Worm (Caenorhabditis elegans) whole organism, late embryonic: ENCODE data around the gene npr-39.
A peak's percentile ranks its signal among the peaks of the same experiment; 100 is the strongest.

Source experiments
- C38D4.7 ChIP-seq: fragments of 200-800 bp; sonication (Bioruptor generic); optimal IDR thresholded peaks from 2 replicates; lab custom pipeline; 2018; ENCODE audit warnings: mild to moderate bottlenecking, missing genetic modification characterization, moderate library complexity, missing compliant biosample characterization
- F13H6.1 ChIP-seq: sonication (generic microtip); optimal IDR thresholded peaks from 2 replicates; lab custom pipeline; 2016; ENCODE audit warnings: missing genetic modification characterization, missing compliant biosample characterization
- K02D7.2 ChIP-seq: sonication (generic microtip); optimal IDR thresholded peaks from 2 replicates; lab custom pipeline; 2017; ENCODE audit warnings: mild to moderate bottlenecking, missing genetic modification characterization, missing compliant biosample characterization
- K09A11.1 ChIP-seq: sonication (generic microtip); optimal IDR thresholded peaks from 2 replicates; lab custom pipeline; 2017; ENCODE audit warnings: antibody characterized with exemption, mild to moderate bottlenecking, missing genetic modification characterization, missing compliant biosample characterization; ENCODE audit not compliant: insufficient read depth
- T23F11.4 ChIP-seq: fragments of 200-800 bp; sonication (Bioruptor generic); optimal IDR thresholded peaks from 2 replicates; lab custom pipeline; 2018; ENCODE audit warnings: mild to moderate bottlenecking, missing genetic modification characterization, missing compliant biosample characterization
- ahr-1 ChIP-seq: sonication (generic microtip); optimal IDR thresholded peaks from 2 replicates; lab custom pipeline; 2016; ENCODE audit warnings: missing genetic modification characterization, missing compliant biosample characterization
- ama-1 ChIP-seq: fragments of 150-350 bp; optimal IDR thresholded peaks from 2 replicates; lab custom pipeline; 2014
- ceh-14 ChIP-seq: sonication (generic microtip); optimal IDR thresholded peaks from 2 replicates; lab custom pipeline; 2016; ENCODE audit warnings: missing genotype, missing genetic modification characterization, missing compliant biosample characterization
- ceh-18 ChIP-seq: sonication (generic microtip); optimal IDR thresholded peaks from 2 replicates; lab custom pipeline; 2016; ENCODE audit warnings: missing genetic modification characterization, missing compliant biosample characterization
- ceh-19 ChIP-seq: fragments of 200-800 bp; sonication (Bioruptor generic); optimal IDR thresholded peaks from 2 replicates; lab custom pipeline; 2018; ENCODE audit warnings: mild to moderate bottlenecking, missing genetic modification characterization, missing compliant biosample characterization
- ceh-2 ChIP-seq: sonication (generic microtip); optimal IDR thresholded peaks from 2 replicates; lab custom pipeline; 2016; ENCODE audit warnings: missing genotype, missing genetic modification characterization, missing compliant biosample characterization
- ceh-31 ChIP-seq: sonication (generic microtip); optimal IDR thresholded peaks from 2 replicates; lab custom pipeline; 2016; ENCODE audit warnings: missing genetic modification characterization, missing compliant biosample characterization
- ceh-34 ChIP-seq: sonication (generic microtip); optimal IDR thresholded peaks from 2 replicates; lab custom pipeline; 2016; ENCODE audit warnings: mild to moderate bottlenecking, missing genetic modification characterization, missing compliant biosample characterization
- ceh-45 ChIP-seq: fragments of 200-800 bp; sonication (Bioruptor generic); IDR thresholded peaks from 2 replicates; pipeline ENCODE4 v1.3.6; 2022; ENCODE audit warnings: missing genetic modification reagents, missing genetic modification characterization, missing compliant biosample characterization
- ceh-9 ChIP-seq: sonication (generic microtip); optimal IDR thresholded peaks from 2 replicates; lab custom pipeline; 2016; ENCODE audit warnings: mild to moderate bottlenecking, missing genetic modification characterization, inconsistent platforms, missing compliant biosample characterization
- dve-1 ChIP-seq: sonication (generic microtip); optimal IDR thresholded peaks from 2 replicates; lab custom pipeline; 2017; ENCODE audit warnings: antibody characterized with exemption, mild to moderate bottlenecking, missing genetic modification characterization, missing compliant biosample characterization
- elt-2 ChIP-seq: sonication (generic microtip); optimal IDR thresholded peaks from 2 replicates; lab custom pipeline; 2016; ENCODE audit warnings: missing genetic modification reagents, missing genetic modification characterization, missing compliant biosample characterization
- elt-4 ChIP-seq: sonication (generic microtip); optimal IDR thresholded peaks from 2 replicates; lab custom pipeline; 2016; ENCODE audit warnings: missing genetic modification characterization, missing compliant biosample characterization
- ets-4 ChIP-seq: sonication (generic microtip); optimal IDR thresholded peaks from 2 replicates; lab custom pipeline; 2016; ENCODE audit warnings: missing genetic modification characterization, missing compliant biosample characterization
- fax-1 ChIP-seq: sonication (generic microtip); optimal IDR thresholded peaks from 2 replicates; lab custom pipeline; 2016; ENCODE audit warnings: missing genotype, missing genetic modification characterization, missing compliant biosample characterization
- fkh-6 ChIP-seq: sonication (generic microtip); optimal IDR thresholded peaks from 2 replicates; lab custom pipeline; 2016; ENCODE audit warnings: missing genetic modification characterization, missing compliant biosample characterization
- gmeb-2 ChIP-seq: sonication (generic microtip); optimal IDR thresholded peaks from 2 replicates; lab custom pipeline; 2016; ENCODE audit warnings: missing genetic modification characterization, inconsistent platforms, missing compliant biosample characterization
- hlh-15 ChIP-seq: sonication (generic microtip); optimal IDR thresholded peaks from 2 replicates; lab custom pipeline; 2016; ENCODE audit warnings: missing genetic modification characterization, missing compliant biosample characterization
- hlh-6 ChIP-seq: sonication (generic microtip); optimal IDR thresholded peaks from 2 replicates; lab custom pipeline; 2016; ENCODE audit warnings: missing genotype, missing genetic modification characterization, missing compliant biosample characterization
- hlh-8 ChIP-seq: sonication (generic microtip); optimal IDR thresholded peaks from 2 replicates; lab custom pipeline; 2016; ENCODE audit warnings: missing genotype, missing genetic modification characterization, missing compliant biosample characterization
- lim-6 ChIP-seq: sonication (generic microtip); optimal IDR thresholded peaks from 2 replicates; lab custom pipeline; 2016; ENCODE audit warnings: missing genetic modification characterization, missing compliant biosample characterization
- lin-11 ChIP-seq: fragments of 200-800 bp; sonication (Bioruptor generic); optimal IDR thresholded peaks from 2 replicates; lab custom pipeline; 2018; ENCODE audit warnings: mild to moderate bottlenecking, missing genetic modification characterization, missing compliant biosample characterization
- madf-2 ChIP-seq: sonication (generic microtip); optimal IDR thresholded peaks from 2 replicates; lab custom pipeline; 2017; ENCODE audit warnings: missing genetic modification characterization, missing compliant biosample characterization
- mec-3 ChIP-seq: sonication (generic microtip); optimal IDR thresholded peaks from 2 replicates; lab custom pipeline; 2016; ENCODE audit warnings: borderline replicate concordance, missing genetic modification characterization, missing compliant biosample characterization
- nfya-1 ChIP-seq: sonication (generic microtip); optimal IDR thresholded peaks from 2 replicates; lab custom pipeline; 2017; ENCODE audit warnings: missing genetic modification characterization, mild to moderate bottlenecking, missing compliant biosample characterization, antibody characterized with exemption, moderate library complexity
- nhr-11 ChIP-seq: fragments of 150-350 bp; optimal IDR thresholded peaks from 2 replicates; lab custom pipeline; 2014; ENCODE audit warnings: missing biosample characterization, missing genetic modification characterization
- nhr-232 ChIP-seq: sonication (generic microtip); optimal IDR thresholded peaks from 2 replicates; lab custom pipeline; 2016; ENCODE audit warnings: missing genetic modification characterization, missing compliant biosample characterization
- npax-4 ChIP-seq: sonication (generic microtip); optimal IDR thresholded peaks from 2 replicates; lab custom pipeline; 2016; ENCODE audit warnings: missing genetic modification characterization, missing compliant biosample characterization
- odd-2 ChIP-seq: sonication (generic microtip); optimal IDR thresholded peaks from 2 replicates; lab custom pipeline; 2017; ENCODE audit warnings: antibody characterized with exemption, mild to moderate bottlenecking, missing genetic modification characterization, missing compliant biosample characterization
- pag-3 ChIP-seq: sonication (generic microtip); optimal IDR thresholded peaks from 2 replicates; lab custom pipeline; 2016; ENCODE audit warnings: missing compliant biosample characterization, missing genetic modification characterization, borderline replicate concordance
- pat-9 ChIP-seq: fragments of 200-800 bp; sonication (Bioruptor generic); optimal IDR thresholded peaks from 2 replicates; lab custom pipeline; 2018; ENCODE audit warnings: mild to moderate bottlenecking, missing genetic modification characterization, moderate library complexity, missing compliant biosample characterization
- pax-1 ChIP-seq: fragments of 150-350 bp; optimal IDR thresholded peaks from 2 replicates; lab custom pipeline; 2014; ENCODE audit warnings: missing biosample characterization, missing genetic modification characterization
- pha-4 ChIP-seq: fragments of 150-350 bp; optimal IDR thresholded peaks from 2 replicates; lab custom pipeline; 2018; ENCODE audit warnings: missing biosample characterization, missing genetic modification reagents, missing genetic modification characterization
- ref-2 ChIP-seq: sonication (generic microtip); optimal IDR thresholded peaks from 2 replicates; lab custom pipeline; 2016; ENCODE audit warnings: missing genetic modification characterization, missing compliant biosample characterization
- sox-4 ChIP-seq: sonication (generic microtip); optimal IDR thresholded peaks from 2 replicates; lab custom pipeline; 2017; ENCODE audit warnings: mild to moderate bottlenecking, missing genetic modification characterization, inconsistent platforms, missing compliant biosample characterization
- syd-9 ChIP-seq: sonication (generic microtip); optimal IDR thresholded peaks from 2 replicates; lab custom pipeline; 2016; ENCODE audit warnings: mild to moderate bottlenecking, missing genetic modification characterization, moderate library complexity, missing compliant biosample characterization
- tbx-2 ChIP-seq: sonication (generic microtip); optimal IDR thresholded peaks from 2 replicates; lab custom pipeline; 2016; ENCODE audit warnings: missing genetic modification characterization, missing compliant biosample characterization
- tbx-7 ChIP-seq: sonication (generic microtip); optimal IDR thresholded peaks from 2 replicates; lab custom pipeline; 2016; ENCODE audit warnings: missing genotype, missing genetic modification characterization, missing compliant biosample characterization
- ttx-3 ChIP-seq: sonication (generic microtip); optimal IDR thresholded peaks from 2 replicates; lab custom pipeline; 2016; ENCODE audit warnings: missing genetic modification reagents, missing genetic modification characterization, missing compliant biosample characterization
- unc-3 ChIP-seq, 2 experiments: fragments of 200-800 bp in 1 of 2; sonication (Bioruptor generic) in 1 of 2; sonication (generic microtip) in 1 of 2; conservative IDR thresholded peaks in 1 of 2; optimal IDR thresholded peaks in 1 of 2; 2 replicates each; pipeline versions ENCODE4 v1.3.6 to Lab custom; 2016 to 2022; ENCODE audit warnings: missing compliant biosample characterization in 2 of 2, missing genetic modification characterization in 2 of 2, missing genetic modification reagents in 1 of 2
- unc-42 ChIP-seq: sonication (generic microtip); optimal IDR thresholded peaks from 2 replicates; lab custom pipeline; 2016; ENCODE audit warnings: missing genotype, missing genetic modification characterization, missing compliant biosample characterization
- zip-5 ChIP-seq: sonication (generic microtip); optimal IDR thresholded peaks from 2 replicates; lab custom pipeline; 2016; ENCODE audit warnings: missing genetic modification characterization, missing compliant biosample characterization

The npr-39 gene

DNA sequence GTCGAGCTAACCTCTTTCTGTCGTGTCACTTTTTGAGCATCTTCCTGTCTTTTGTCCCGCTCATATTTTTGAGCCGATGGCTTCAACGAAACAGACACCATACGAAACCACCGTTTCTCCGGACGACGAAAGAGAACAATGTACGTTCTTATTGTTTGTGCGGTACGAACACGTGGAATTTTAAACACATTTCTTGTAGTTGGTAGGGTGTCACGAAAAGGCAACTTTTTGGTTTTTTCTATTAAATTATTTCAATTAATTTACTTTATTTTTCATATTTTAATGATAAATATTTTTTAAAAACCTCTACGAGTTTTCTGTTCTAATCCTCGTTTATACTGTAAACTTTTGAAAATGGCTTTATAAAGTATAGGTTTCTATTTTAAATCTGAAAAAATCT, 24.3 kb downstream of the npr-39 start, which contains the start of gene R04B5.11:
R04B5.11 (minus strand) TSS at position 101 of the 400 bp plus-strand sequence.
- TF ChIP-seq ets-4 (tag; lab: Kevin White, UChicago) (no peak), lin-11 (tag; lab: Kevin White, UChicago) (no peak), zip-5 (tag; lab: Kevin White, UChicago) (no peak), unc-3 (GFP tag; conservative IDR thresholded peaks at IDR 0.05; lab: Robert Waterston, UW) (no peak), unc-3 (tag; optimal IDR thresholded peaks at IDR 0.05; lab: Kevin White, UChicago) (no peak), mec-3 (no peak), odd-2 (tag; lab: Kevin White, UChicago) (no peak), ahr-1 (tag; lab: Kevin White, UChicago) (no peak), pha-4 (tag; lab: Kevin White, UChicago) (no peak), ceh-45 (GFP tag; lab: Robert Waterston, UW) (no peak), tbx-2 (tag; lab: Kevin White, UChicago) (no peak), pag-3 (tag; lab: Kevin White, UChicago) (no peak), C38D4.7 (GFP tag; lab: Kevin White, UChicago) (no peak), hlh-6 (tag; lab: Kevin White, UChicago) (no peak), ama-1 (no peak), ceh-9 (tag; lab: Kevin White, UChicago) (no peak), pat-9 (tag; lab: Kevin White, UChicago) (no peak), pax-1 (tag; lab: Kevin White, UChicago) (no peak), ceh-18 (tag; lab: Kevin White, UChicago) (no peak), tbx-7 (tag; lab: Kevin White, UChicago) (no peak)

DNA sequence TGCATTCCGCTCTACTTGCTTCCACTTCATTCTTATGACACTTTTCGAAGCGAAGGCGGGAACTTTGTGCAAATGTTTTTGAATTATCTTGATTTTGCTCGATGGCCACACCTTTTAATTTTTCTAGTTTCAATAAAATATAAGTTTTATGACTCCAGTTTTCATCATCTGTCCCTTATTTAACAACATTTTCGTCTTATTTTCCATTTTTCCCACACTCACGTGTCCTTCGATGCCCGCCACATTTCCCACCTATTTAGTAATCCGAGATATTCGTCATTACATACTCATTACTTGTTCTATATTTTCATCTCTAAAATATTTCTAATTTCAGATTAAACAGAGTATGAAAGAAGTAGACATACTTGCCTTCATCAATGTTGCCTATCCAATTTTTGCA, 27.5 kb downstream of the npr-39 start, which contains the start of gene srd-49:
srd-49 (plus strand) TSS at position 301 of the 400 bp plus-strand sequence.
- TF ChIP-seq mec-3 (no peak), lim-6 (tag; lab: Kevin White, UChicago) (no peak), sox-4 (tag; lab: Kevin White, UChicago) (no peak), hlh-8 (tag; lab: Kevin White, UChicago) (no peak), ets-4 (tag; lab: Kevin White, UChicago) (no peak), npax-4 (tag; lab: Kevin White, UChicago) (no peak), ref-2 (tag; lab: Kevin White, UChicago) (no peak), nfya-1 (tag; lab: Kevin White, UChicago) (no peak), tbx-2 (tag; lab: Kevin White, UChicago) (no peak), T23F11.4 (GFP tag; lab: Kevin White, UChicago) (no peak), elt-4 (tag; lab: Kevin White, UChicago) (no peak), K09A11.1 (tag; lab: Kevin White, UChicago) (no peak), unc-42 (tag; lab: Kevin White, UChicago) (no peak), gmeb-2 (no peak), nhr-11 (tag; lab: Kevin White, UChicago) (no peak), ceh-31 (tag; lab: Kevin White, UChicago) (no peak), fax-1 (no peak)

DNA sequence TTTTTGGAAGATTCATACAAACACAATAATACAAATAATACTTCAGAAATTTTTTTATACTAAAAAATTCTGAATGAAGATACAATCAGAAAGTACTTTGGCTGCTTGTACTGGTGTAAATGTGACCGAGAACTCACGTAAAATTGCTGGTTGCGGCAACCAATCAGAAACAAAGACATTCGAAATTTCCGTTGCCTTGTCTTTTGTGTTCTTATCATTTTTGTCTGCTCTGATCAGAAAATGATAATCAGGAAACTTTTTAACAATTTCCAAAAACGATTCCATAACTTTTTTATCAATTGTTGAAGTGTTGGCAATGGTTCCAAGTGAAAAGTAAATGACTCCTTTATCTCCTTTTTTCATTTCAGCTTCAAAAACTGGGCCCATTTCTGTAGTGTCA, 30.1 kb downstream of the npr-39 start:
- TF ChIP-seq fax-1 (no peak), elt-2 (tag; lab: Kevin White, UChicago) (peak; percentile 17), K09A11.1 (tag; lab: Kevin White, UChicago) (no peak), ceh-19 (GFP tag; lab: Kevin White, UChicago) (no peak), ttx-3 (no peak)

DNA sequence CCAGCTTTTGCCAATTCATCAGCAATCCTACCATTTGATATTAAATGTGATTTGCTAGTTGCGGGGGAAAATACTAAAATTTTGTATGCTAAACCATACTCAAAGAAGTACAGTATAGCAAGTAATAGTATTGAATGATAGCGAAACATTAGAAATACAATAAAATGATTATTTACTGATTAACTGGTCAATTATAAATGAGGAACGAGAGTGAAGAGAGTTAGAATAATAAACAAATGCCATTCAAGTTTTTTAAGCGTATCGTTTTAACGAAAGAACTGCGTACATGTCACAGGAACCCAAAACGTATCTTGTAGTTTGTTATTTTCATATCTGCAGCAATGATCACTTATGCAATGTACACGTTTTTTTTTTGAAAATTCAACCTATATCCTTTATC, 31.6 kb downstream of the npr-39 start, which contains the start of gene ugt-47:
ugt-47 (minus strand) TSS at position 169 of the 400 bp plus-strand sequence.
- no peak for TF ChIP-seq syd-9 (tag; lab: Kevin White, UChicago)
- TF ChIP-seq nhr-232 (tag; lab: Kevin White, UChicago) = no peak
- TF ChIP-seq madf-2 (tag; lab: Kevin White, UChicago) = no peak
- TF ChIP-seq ceh-34 (tag; lab: Kevin White, UChicago) = no peak
- no peak for TF ChIP-seq ahr-1 (tag; lab: Kevin White, UChicago)
- TF ChIP-seq K02D7.2 = no peak
- no peak for TF ChIP-seq odd-2 (tag; lab: Kevin White, UChicago)
- TF ChIP-seq sox-4 (tag; lab: Kevin White, UChicago) = no peak
- no peak for TF ChIP-seq mec-3
- no peak for TF ChIP-seq F13H6.1 (tag; lab: Kevin White, UChicago)
- TF ChIP-seq hlh-8 (tag; lab: Kevin White, UChicago) = no peak
- TF ChIP-seq ceh-14 (tag; lab: Kevin White, UChicago) = no peak
- no peak for TF ChIP-seq fkh-6
- TF ChIP-seq ceh-2 (tag; lab: Kevin White, UChicago) = no peak
- TF ChIP-seq zip-5 (tag; lab: Kevin White, UChicago) = no peak
- TF ChIP-seq ets-4 (tag; lab: Kevin White, UChicago) = no peak
- TF ChIP-seq hlh-15 (tag; lab: Kevin White, UChicago) = no peak
- no peak for TF ChIP-seq dve-1 (tag; lab: Kevin White, UChicago)
